Fruit fly (Drosophila melanogaster): ENCODE data around the gene RpS19a.

RpS19a gene

dm6 chrX:16683765-16684164 lies 46.1 kb downstream of the RpS19a start, which contains the start of gene Axs (continued):
- peak; percentile 33 for TF ChIP-seq CG12391 (tag; optimal IDR thresholded peaks at IDR 0.05)
- no peak for TF ChIP-seq CG18764 (GFP tag; optimal IDR thresholded peaks at IDR 0.05)
- TF ChIP-seq sna (GFP tag; IDR thresholded peaks at IDR 0.05; ENCODE audit: partially characterized antibody), result peak; percentile 55
- peak; percentile 76 for TF ChIP-seq vvl (GFP tag; IDR thresholded peaks at IDR 0.05)
- peak; percentile 37 for TF ChIP-seq pb (GFP tag; optimal IDR thresholded peaks at IDR 0.05)
- TF ChIP-seq CG11093 (GFP tag; IDR thresholded peaks at IDR 0.05), result no peak
- TF ChIP-seq CG14014 (GFP tag; IDR thresholded peaks at IDR 0.05), result no peak
- TF ChIP-seq Hr39 (optimal IDR thresholded peaks at IDR 0.05), result no peak
- TF ChIP-seq Tbp (GFP tag; optimal IDR thresholded peaks at IDR 0.05), result no peak
- peak; percentile 79 for TF ChIP-seq Sry-δ (GFP tag; optimal IDR thresholded peaks at IDR 0.05)
- peak; percentile 92 for TF ChIP-seq Ets65A (GFP tag)
- TF ChIP-seq CG6654 (GFP tag; optimal IDR thresholded peaks at IDR 0.05), result no peak
- TF ChIP-seq CG10274 (GFP tag; optimal IDR thresholded peaks at IDR 0.05), result no peak
- TF ChIP-seq Mes4 (GFP tag; optimal IDR thresholded peaks at IDR 0.05), result peak; percentile 29
- TF ChIP-seq Hsf (GFP tag; optimal IDR thresholded peaks at IDR 0.05), result no peak
- no peak for TF ChIP-seq aop (GFP tag; IDR thresholded peaks at IDR 0.05)
- peak; percentile 50 for TF ChIP-seq hbn (GFP tag; IDR thresholded peaks at IDR 0.05; ENCODE audit: partially characterized antibody)
- TF ChIP-seq unc-4 (GFP tag; IDR thresholded peaks at IDR 0.05; ENCODE audit: partially characterized antibody), result peak; percentile 64
- TF ChIP-seq CG12769 (tag; optimal IDR thresholded peaks at IDR 0.05), result peak; percentile 16
- TF ChIP-seq crol (GFP tag; IDR thresholded peaks at IDR 0.05), result no peak
- TF ChIP-seq CG4820 (GFP tag; optimal IDR thresholded peaks at IDR 0.05), result no peak
- TF ChIP-seq CG6854 (GFP tag; optimal IDR thresholded peaks at IDR 0.05), result no peak
- no peak for TF ChIP-seq dan (GFP tag; IDR thresholded peaks at IDR 0.05)
- TF ChIP-seq CG18599 (GFP tag; optimal IDR thresholded peaks at IDR 0.05), result no peak
- TF ChIP-seq CG1602 (GFP tag; optimal IDR thresholded peaks at IDR 0.05), result no peak
- no peak for TF ChIP-seq schlank (tag; optimal IDR thresholded peaks at IDR 0.05)
- no peak for TF ChIP-seq CG13123 (GFP tag; optimal IDR thresholded peaks at IDR 0.05)
- no peak for TF ChIP-seq odd (GFP tag; optimal IDR thresholded peaks at IDR 0.05)
- no peak for TF ChIP-seq seq (GFP tag; IDR thresholded peaks at IDR 0.05)
- no peak for TF ChIP-seq CG43689 (GFP tag; IDR thresholded peaks at IDR 0.05)
- no peak for TF ChIP-seq CG10209 (GFP tag; optimal IDR thresholded peaks at IDR 0.05)
- no peak for TF ChIP-seq CG13775 (GFP tag; optimal IDR thresholded peaks at IDR 0.05)
- TF ChIP-seq jigr1 (GFP tag; IDR thresholded peaks at IDR 0.05), result no peak
- TF ChIP-seq CG34376 (GFP tag; optimal IDR thresholded peaks at IDR 0.05), result no peak
- no peak for TF ChIP-seq CG4730 (GFP tag; IDR thresholded peaks at IDR 0.05)
- TF ChIP-seq Ets97D (GFP tag; optimal IDR thresholded peaks at IDR 0.05), result peak; percentile 81
- TF ChIP-seq bowl (GFP tag; IDR thresholded peaks at IDR 0.05), result no peak
- TF ChIP-seq bcd (GFP tag; optimal IDR thresholded peaks at IDR 0.05), result no peak

- TF ChIP-seq CG9437 (GFP tag; optimal IDR thresholded peaks at IDR 0.05) (peak; percentile 15), CG2120 (GFP tag; optimal IDR thresholded peaks at IDR 0.05) (peak; percentile 17), D19A (tag; optimal IDR thresholded peaks at IDR 0.05) (peak; percentile 9), CG13624 (GFP tag; optimal IDR thresholded peaks at IDR 0.05) (no peak), CG17361 (GFP tag; IDR thresholded peaks at IDR 0.05) (0 out of 3 replicates have a peak, but pooled peaks have one; percentile 29), Hsf (GFP tag; optimal IDR thresholded peaks at IDR 0.05) (no peak), row (GFP tag; IDR thresholded peaks at IDR 0.05) (0 out of 3 replicates have a peak, but pooled peaks have one; percentile 24), CG12659 (GFP tag; optimal IDR thresholded peaks at IDR 0.05) (peak; percentile 2), gem (tag; optimal IDR thresholded peaks at IDR 0.05) (peak; percentile 7), Mrtf (GFP tag; IDR thresholded peaks at IDR 0.05) (no peak), phol (tag; optimal IDR thresholded peaks at IDR 0.05) (peak; percentile 20), Fer1 (GFP tag; optimal IDR thresholded peaks at IDR 0.05) (peak; percentile 33), Ets65A (GFP tag) (peak; percentile 76), CG30403 (GFP tag; optimal IDR thresholded peaks at IDR 0.05) (peak; percentile 16), CG7839 (tag; optimal IDR thresholded peaks at IDR 0.05) (peak; percentile 5), Sry-δ (GFP tag; optimal IDR thresholded peaks at IDR 0.05) (peak; percentile 15), CG7556 (GFP tag; optimal IDR thresholded peaks at IDR 0.05) (peak; percentile 3), Med (GFP tag) (peak; percentile 36)
Measured at dm6 chrX:16687400-16688105, 49.9 kb downstream of the RpS19a start.
